Fruit fly (Drosophila melanogaster) Kc167 (cell line): Measurements from ENCODE around the gene Snx3.

Source experiments
- Myc ChIP-seq: fragments of >200 bp; optimal IDR thresholded peaks from 2 replicates; lab custom pipeline; 2017; ENCODE audit warnings: missing external identifiers
- Sin3A ChIP-seq: fragments of >200 bp; optimal IDR thresholded peaks from 2 replicates; lab custom pipeline; 2018; ENCODE audit warnings: missing external identifiers
- h ChIP-seq: fragments of >200 bp; optimal IDR thresholded peaks from 3 replicates; lab custom pipeline; 2018; ENCODE audit warnings: missing external identifiers
- insv ChIP-seq: fragments of >200 bp; optimal IDR thresholded peaks from 3 replicates; lab custom pipeline; 2018; ENCODE audit warnings: missing external identifiers
- psq ChIP-seq: fragments of >200 bp; optimal IDR thresholded peaks from 2 replicates; lab custom pipeline; 2017; ENCODE audit warnings: missing external identifiers

DNA sequence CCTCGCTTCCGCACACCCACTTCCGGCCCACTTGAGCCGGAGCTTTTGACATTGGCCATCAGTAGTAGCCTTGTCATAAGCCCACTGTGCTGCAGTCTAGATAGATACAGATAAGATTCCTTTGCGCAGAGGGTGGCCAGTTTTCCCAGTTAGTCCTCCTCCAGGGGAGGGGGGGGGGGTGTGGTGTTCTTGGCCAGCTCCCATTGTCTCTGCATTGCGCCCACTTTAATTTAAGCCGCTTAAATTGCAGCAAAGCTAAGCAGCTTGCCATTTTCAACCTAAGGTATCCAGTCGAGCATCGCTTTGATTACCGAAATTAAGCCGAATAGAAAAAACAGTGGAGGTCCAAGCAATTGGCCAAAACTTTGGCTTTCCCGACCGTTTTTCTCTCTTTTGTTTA is 5.1 kb upstream of the Snx3 start:
- TF ChIP-seq psq (lab: Kevin White, UChicago) (no peak), h (lab: Kevin White, UChicago) (no peak), Sin3A (no peak), Myc (lab: Kevin White, UChicago) (no peak), insv (lab: Kevin White, UChicago) (no peak)
